Worm (Caenorhabditis elegans): ENCODE measurements around the gene best-15.

best-15 gene

DNA sequence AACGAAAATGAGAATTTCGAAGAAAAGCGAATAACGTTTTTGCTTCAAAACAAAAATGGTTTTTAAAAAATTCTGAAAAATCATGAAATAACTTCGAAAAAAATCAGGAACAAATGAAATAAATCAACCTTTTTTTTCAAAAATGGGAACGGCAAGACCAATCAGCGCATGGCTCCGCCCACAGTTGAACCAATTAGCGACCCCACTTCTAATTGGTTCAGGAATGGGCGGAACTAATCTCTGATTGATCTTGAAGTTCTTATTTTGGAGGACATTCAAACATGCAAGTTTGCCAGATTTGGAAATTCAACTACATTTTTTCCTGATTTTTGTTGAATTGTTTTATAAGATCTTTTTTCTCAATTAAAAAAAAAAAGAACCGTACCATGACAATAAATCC is 23.9 kb upstream of the best-15 start:
- no peak for TF ChIP-seq swsn-7 (tag; optimal IDR thresholded peaks at IDR 0.05)
- no peak for TF ChIP-seq C34B4.2 (tag; optimal IDR thresholded peaks at IDR 0.05)
- TF ChIP-seq irx-1 (tag; optimal IDR thresholded peaks at IDR 0.05): no peak
- no peak for TF ChIP-seq C04F5.9 (tag; optimal IDR thresholded peaks at IDR 0.05)
- TF ChIP-seq fkh-4 (tag; optimal IDR thresholded peaks at IDR 0.05; ENCODE audit: borderline replicate concordance): no peak

ce11 chrIV:10855049-10855448 is 23.0 kb upstream of the best-15 start, which contains the start of gene T11G6.3:
Gene T11G6.3, minus strand, starts transcription at chrIV:10855237.
- peak; percentile 34 for TF ChIP-seq blmp-1 (tag; optimal IDR thresholded peaks at IDR 0.05)
- peak in 1 of 2 experiments; percentile 7 for TF ChIP-seq lsy-2 (tag; optimal IDR thresholded peaks at IDR 0.05)
- peak; percentile 19 for TF ChIP-seq snu-23 (GFP tag; optimal IDR thresholded peaks at IDR 0.05)
- TF ChIP-seq tbx-2 (tag; optimal IDR thresholded peaks at IDR 0.05): peak; percentile 17
- TF ChIP-seq hlh-4 (tag; optimal IDR thresholded peaks at IDR 0.05): no peak
- TF ChIP-seq nhr-85 (tag): peak; percentile 66
- no peak for TF ChIP-seq irx-1 (tag; optimal IDR thresholded peaks at IDR 0.05)
- peak in 2 of 6 experiments; percentile 2 to 19 for TF ChIP-seq elt-3 (tag; optimal IDR thresholded peaks at IDR 0.05)
- peak; percentile 4 for TF ChIP-seq nhr-71 (tag; optimal IDR thresholded peaks at IDR 0.05)
- TF ChIP-seq nhr-20 (tag; optimal IDR thresholded peaks at IDR 0.05): peak; percentile 19
- peak; percentile 41 for TF ChIP-seq lin-14 (GFP tag; optimal IDR thresholded peaks at IDR 0.05)
- TF ChIP-seq ceh-90 (tag; optimal IDR thresholded peaks at IDR 0.05): no peak

DNA sequence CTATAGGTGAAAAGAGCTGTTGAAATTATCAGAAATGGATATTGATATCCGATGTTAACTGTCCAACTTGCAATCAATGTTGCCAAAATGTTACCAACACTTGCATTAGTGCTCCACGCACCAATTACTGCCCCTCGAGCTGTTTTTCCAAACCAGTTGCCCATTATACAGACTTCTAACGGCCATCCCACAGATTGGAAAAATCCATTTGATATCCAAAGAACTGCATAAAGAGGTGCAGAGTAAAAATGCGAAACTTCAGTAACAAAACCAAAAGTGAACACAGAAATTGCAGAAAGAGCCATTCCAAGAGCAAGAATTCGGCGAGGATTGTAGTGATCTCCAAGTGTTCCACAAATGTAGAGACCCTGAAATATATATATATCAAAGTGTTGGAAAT is 22.0 kb upstream of the best-15 start:
- TF ChIP-seq C16A3.4 (tag; optimal IDR thresholded peaks at IDR 0.05) (no peak), efl-1 (optimal IDR thresholded peaks at IDR 0.05) (no peak), efl-1 (GFP tag; optimal IDR thresholded peaks at IDR 0.05 in 1 of 2) (peak in 1 of 2 experiments; percentile 69)

ce11 chrIV:10852403-10852802 is 20.4 kb upstream of the best-15 start:
- peak in 1 of 6 experiments; percentile 16 for TF ChIP-seq elt-3 (tag; optimal IDR thresholded peaks at IDR 0.05)
- peak; percentile 95 for TF ChIP-seq blmp-1 (tag; optimal IDR thresholded peaks at IDR 0.05)
- peak; percentile 65 for TF ChIP-seq lin-14 (GFP tag; optimal IDR thresholded peaks at IDR 0.05)
- TF ChIP-seq jun-1 (tag; optimal IDR thresholded peaks at IDR 0.05): no peak
- TF ChIP-seq nhr-85 (tag): peak; percentile 39
- TF ChIP-seq ceh-8 (GFP tag; optimal IDR thresholded peaks at IDR 0.05): no peak
- TF ChIP-seq F16B12.6 (tag; optimal IDR thresholded peaks at IDR 0.05): peak; percentile 30
- peak in 1 of 2 experiments; percentile 9 for TF ChIP-seq lsy-2 (tag; optimal IDR thresholded peaks at IDR 0.05)
- TF ChIP-seq efl-1 (optimal IDR thresholded peaks at IDR 0.05): peak in 1 of 2 experiments; percentile 12
- TF ChIP-seq efl-1 (GFP tag; optimal IDR thresholded peaks at IDR 0.05 in 1 of 2): no peak
- peak; percentile 19 for TF ChIP-seq mep-1 (tag; optimal IDR thresholded peaks at IDR 0.05)
- peak in 1 of 3 experiments; percentile 29 for TF ChIP-seq dpl-1 (GFP tag; optimal IDR thresholded peaks at IDR 0.05)
- no peak for TF ChIP-seq mab-9 (GFP tag; IDR thresholded peaks at IDR 0.05)
- peak; percentile 12 for TF ChIP-seq nhr-71 (tag; optimal IDR thresholded peaks at IDR 0.05)
- TF ChIP-seq unc-130 (tag; optimal IDR thresholded peaks at IDR 0.05): peak; percentile 4
- TF ChIP-seq pag-3 (tag; optimal IDR thresholded peaks at IDR 0.05; ENCODE audit: borderline replicate concordance, insufficient read depth): no peak
- TF ChIP-seq snu-23 (GFP tag; optimal IDR thresholded peaks at IDR 0.05): peak; percentile 29
- peak; percentile 0 for TF ChIP-seq tbx-2 (tag; optimal IDR thresholded peaks at IDR 0.05)

ce11 chrIV:10851833-10852232 is 19.8 kb upstream of the best-15 start, which contains the start of gene T11G6.4:
Gene T11G6.4, minus strand, starts transcription at chrIV:10851933.
- TF ChIP-seq ztf-4 (tag; optimal IDR thresholded peaks at IDR 0.05): no peak
- TF ChIP-seq xbp-1 (tag; optimal IDR thresholded peaks at IDR 0.05): no peak

DNA sequence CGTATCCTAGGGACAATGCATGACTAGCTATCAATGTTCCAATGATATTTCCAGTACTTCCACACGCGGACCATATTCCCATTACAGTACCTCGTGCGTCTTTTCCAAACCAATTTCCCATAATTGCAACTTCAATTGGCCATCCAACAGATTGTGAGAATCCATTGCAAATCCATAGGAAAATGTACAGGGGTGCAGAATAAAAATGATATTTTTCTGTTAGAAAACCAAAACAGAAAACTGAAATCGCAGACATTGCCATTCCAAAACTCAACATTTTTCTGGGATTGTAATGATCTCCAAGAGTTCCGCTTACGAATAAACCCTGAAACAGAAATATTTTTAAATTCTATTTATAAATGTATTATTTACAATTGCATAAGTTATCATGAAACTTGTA is 19.1 kb upstream of the best-15 start:
- no peak for TF ChIP-seq C34B4.2 (tag; optimal IDR thresholded peaks at IDR 0.05)
- TF ChIP-seq efl-1 (optimal IDR thresholded peaks at IDR 0.05): no peak
- TF ChIP-seq efl-1 (GFP tag; optimal IDR thresholded peaks at IDR 0.05 in 1 of 2): peak in 1 of 2 experiments; percentile 80

Data from whole organism, L1 larva.